Worm (Caenorhabditis elegans) whole organism, L1 larva: Measurements from ENCODE around the gene nhr-209.

Source experiments
- aly-2 ChIP-seq: fragments of 150-350 bp; optimal IDR thresholded peaks from 2 replicates; lab custom pipeline; 2014; ENCODE audit warnings: missing biosample characterization, missing genetic modification characterization
- dpl-1 ChIP-seq, 3 experiments: fragments of 150-350 bp in 2 of 3; sonication (generic microtip) in 1 of 3; optimal IDR thresholded peaks; 2 replicates each; lab custom pipeline; 2014 to 2017; ENCODE audit warnings: missing biosample characterization in 3 of 3, missing genetic modification characterization in 3 of 3, missing genetic modification reagents in 3 of 3
- fkh-10 ChIP-seq: sonication (generic microtip); optimal IDR thresholded peaks from 2 replicates; lab custom pipeline; 2017; ENCODE audit warnings: missing biosample characterization, missing genetic modification reagents, missing genetic modification characterization
- lin-39 ChIP-seq: fragments of 150-350 bp; optimal IDR thresholded peaks from 2 replicates; lab custom pipeline; 2014; ENCODE audit warnings: missing biosample characterization, missing genetic modification reagents, missing genetic modification characterization
- lsy-2 ChIP-seq, 2 experiments: fragments of 150-350 bp; optimal IDR thresholded peaks; 2 replicates each; lab custom pipeline; 2014; ENCODE audit warnings: missing biosample characterization in 2 of 2, missing genetic modification characterization in 2 of 2
- mdl-1 ChIP-seq, 2 experiments: fragments of 150-350 bp; optimal IDR thresholded peaks; 2 replicates each; lab custom pipeline; 2014 to 2017; ENCODE audit warnings: missing biosample characterization in 2 of 2, missing genetic modification characterization in 2 of 2, inconsistent platforms in 1 of 2
- mep-1 ChIP-seq: fragments of 150-350 bp; optimal IDR thresholded peaks from 2 replicates; lab custom pipeline; 2014; ENCODE audit warnings: missing biosample characterization, missing genetic modification characterization
- nhr-28 ChIP-seq: fragments of 150-350 bp; optimal IDR thresholded peaks from 2 replicates; lab custom pipeline; 2014; ENCODE audit warnings: missing biosample characterization, missing genetic modification characterization
- sox-4 ChIP-seq: sonication (generic microtip); optimal IDR thresholded peaks from 2 replicates; lab custom pipeline; 2016; ENCODE audit warnings: missing genetic modification characterization, missing compliant biosample characterization
- tbx-2 ChIP-seq: sonication (generic microtip); optimal IDR thresholded peaks from 2 replicates; lab custom pipeline; 2016; ENCODE audit warnings: missing genetic modification characterization, missing compliant biosample characterization
- unc-62 ChIP-seq: fragments of 150-350 bp; optimal IDR thresholded peaks from 2 replicates; lab custom pipeline; 2014; ENCODE audit warnings: missing biosample characterization, missing genetic modification reagents, missing genetic modification characterization
- unc-98 ChIP-seq: fragments of 200-800 bp; sonication (Bioruptor generic); IDR thresholded peaks from 2 replicates; pipeline ENCODE4 v1.3.6; 2022; ENCODE audit warnings: missing genetic modification characterization, missing compliant biosample characterization
- ztf-11 ChIP-seq, 2 experiments: sonication (generic microtip); optimal IDR thresholded peaks; 2 replicates each; lab custom pipeline; 2016 to 2017; ENCODE audit warnings: missing genetic modification characterization in 2 of 2, missing biosample characterization in 1 of 2, missing compliant biosample characterization in 1 of 2

- TF ChIP-seq nhr-28 (tag; lab: Kevin White, UChicago) = no peak
- TF ChIP-seq unc-98 = no peak
- TF ChIP-seq aly-2 = no peak
- TF ChIP-seq sox-4 (tag; lab: Kevin White, UChicago) = no peak
- TF ChIP-seq mep-1 (tag; lab: Kevin White, UChicago) = no peak
- TF ChIP-seq lin-39 (tag; lab: Kevin White, UChicago) = no peak
- no peak for TF ChIP-seq mdl-1 (tag; optimal IDR thresholded peaks at IDR 0.05; lab: Kevin White, UChicago)
- no peak for TF ChIP-seq fkh-10
- no peak for TF ChIP-seq tbx-2 (tag; lab: Kevin White, UChicago)
- TF ChIP-seq unc-62 (GFP tag; lab: Kevin White, UChicago) = no peak
- TF ChIP-seq lsy-2 (tag; optimal IDR thresholded peaks at IDR 0.05; lab: Kevin White, UChicago) = no peak
- TF ChIP-seq ztf-11 (tag; optimal IDR thresholded peaks at IDR 0.05; lab: Kevin White, UChicago) = no peak
- TF ChIP-seq dpl-1 (GFP tag; optimal IDR thresholded peaks at IDR 0.05; lab: Kevin White, UChicago) = no peak
These were observed 38.2 kb upstream of the nhr-209 start, which contains the start of gene R07B7.2 for ce11 chrV:12059719-12060118.
